Fruit fly (Drosophila melanogaster): ENCODE data around the gene eya.

DNA sequence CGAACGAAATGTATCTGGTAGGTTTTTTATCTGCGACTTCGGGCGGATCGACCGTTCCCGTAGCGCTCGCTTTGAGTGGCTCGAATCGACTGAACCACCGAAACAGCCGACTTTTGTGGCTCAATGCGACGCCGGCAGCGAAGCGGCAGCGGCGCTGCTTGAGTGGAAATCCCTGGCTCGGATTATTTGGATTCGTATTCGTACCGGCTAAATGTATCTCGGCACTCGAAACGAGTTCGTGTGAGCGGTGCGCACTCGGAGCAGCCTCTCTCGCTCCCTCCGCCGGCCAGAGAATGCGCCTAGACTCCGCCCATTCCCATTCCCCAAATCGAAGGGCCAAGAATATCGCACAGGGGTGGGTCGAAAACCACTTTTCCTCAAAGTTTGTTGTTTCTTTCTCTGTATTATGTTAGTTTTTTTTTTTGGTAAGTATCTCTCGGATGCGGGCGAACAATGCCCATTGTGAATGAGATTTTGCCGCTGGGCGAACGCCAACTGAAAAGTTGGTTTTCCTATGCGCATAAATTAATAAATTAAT lies 10.7 kb downstream of the eya start:
- TF ChIP-seq usp (GFP tag; optimal IDR thresholded peaks at IDR 0.05) (no peak), psq (optimal IDR thresholded peaks at IDR 0.05) (no peak), CG8478 (optimal IDR thresholded peaks at IDR 0.05) (no peak), EcR (GFP tag; optimal IDR thresholded peaks at IDR 0.05) (no peak)
